Fruit fly (Drosophila melanogaster): ENCODE results near the gene eEF1gamma.

The eEF1gamma gene

dm6 chr3R:29259466-29260132, 39.6 kb downstream of the eEF1gamma start (continued):
- TF ChIP-seq oc (tag; optimal IDR thresholded peaks at IDR 0.05) (no peak), ab (GFP tag; optimal IDR thresholded peaks at IDR 0.05) (no peak), CG18262 (tag; optimal IDR thresholded peaks at IDR 0.05) (no peak), Opbp (GFP tag; IDR thresholded peaks at IDR 0.05; ENCODE audit: partially characterized antibody) (no peak), CG34224 (GFP tag; IDR thresholded peaks at IDR 0.05; ENCODE audit: partially characterized antibody) (no peak), mirr (GFP tag; optimal IDR thresholded peaks at IDR 0.05) (no peak), CG7556 (GFP tag; optimal IDR thresholded peaks at IDR 0.05) (no peak), zfh2 (GFP tag; optimal IDR thresholded peaks at IDR 0.05) (no peak), dmrt99B (tag; optimal IDR thresholded peaks at IDR 0.05) (peak; percentile 8), CG32532 (GFP tag; IDR thresholded peaks at IDR 0.05) (no peak), CG14441 (GFP tag; IDR thresholded peaks at IDR 0.05) (no peak), CG12942 (GFP tag; optimal IDR thresholded peaks at IDR 0.05) (no peak), chinmo (GFP tag; IDR thresholded peaks at IDR 0.05; ENCODE audit: partially characterized antibody) (no peak), CG17385 (GFP tag; optimal IDR thresholded peaks at IDR 0.05) (no peak), CG31365 (tag; optimal IDR thresholded peaks at IDR 0.05) (no peak), Bdp1 (GFP tag; optimal IDR thresholded peaks at IDR 0.05) (no peak), gfzf (GFP tag; optimal IDR thresholded peaks at IDR 0.05) (no peak), zf30C (GFP tag; optimal IDR thresholded peaks at IDR 0.05) (no peak), shn (GFP tag; optimal IDR thresholded peaks at IDR 0.05) (no peak), CG17186 (GFP tag; optimal IDR thresholded peaks at IDR 0.05) (no peak), CG17802 (tag; optimal IDR thresholded peaks at IDR 0.05) (no peak), ro (GFP tag; IDR thresholded peaks at IDR 0.05) (no peak), chm (GFP tag; IDR thresholded peaks at IDR 0.05) (no peak), CTCF (GFP tag; optimal IDR thresholded peaks at IDR 0.05) (no peak), nmo (GFP tag; optimal IDR thresholded peaks at IDR 0.05) (no peak), Dref (GFP tag; IDR thresholded peaks at IDR 0.05) (no peak), vnd (GFP tag; IDR thresholded peaks at IDR 0.05; ENCODE audit: partially characterized antibody) (no peak), Dip3 (GFP tag; optimal IDR thresholded peaks at IDR 0.05) (no peak), CG6254 (GFP tag; optimal IDR thresholded peaks at IDR 0.05) (no peak), exex (tag; optimal IDR thresholded peaks at IDR 0.05) (no peak), E2f2 (GFP tag; IDR thresholded peaks at IDR 0.05) (no peak), CG11560 (tag; IDR thresholded peaks at IDR 0.05) (no peak), Bteb2 (GFP tag; optimal IDR thresholded peaks at IDR 0.05) (no peak), CG3407 (GFP tag; optimal IDR thresholded peaks at IDR 0.05) (no peak), stwl (tag; optimal IDR thresholded peaks at IDR 0.05) (no peak), org-1 (GFP tag; optimal IDR thresholded peaks at IDR 0.05) (no peak), CG17829 (tag; optimal IDR thresholded peaks at IDR 0.05) (no peak), CG2678 (tag; optimal IDR thresholded peaks at IDR 0.05) (peak; percentile 27), CG11723 (GFP tag; optimal IDR thresholded peaks at IDR 0.05) (no peak), sna (GFP tag; IDR thresholded peaks at IDR 0.05; ENCODE audit: partially characterized antibody) (no peak), CG5245 (GFP tag; optimal IDR thresholded peaks at IDR 0.05) (no peak), B-H2 (GFP tag; optimal IDR thresholded peaks at IDR 0.05) (no peak), Eip74EF (GFP tag; optimal IDR thresholded peaks at IDR 0.05) (no peak), p53 (GFP tag; optimal IDR thresholded peaks at IDR 0.05) (no peak), CG8388 (GFP tag; optimal IDR thresholded peaks at IDR 0.05) (no peak), gro (GFP tag; optimal IDR thresholded peaks at IDR 0.05) (no peak), so (GFP tag; IDR thresholded peaks at IDR 0.05) (no peak), vfl (GFP tag; optimal IDR thresholded peaks at IDR 0.05) (no peak), CG17328 (GFP tag; IDR thresholded peaks at IDR 0.05) (no peak), CG12391 (tag; optimal IDR thresholded peaks at IDR 0.05) (peak; percentile 22), Med (GFP tag) (no peak)

All from whole organism, embryonic.